Fruit fly (Drosophila melanogaster): ENCODE data around the gene Mps1.

Gene Mps1

DNA sequence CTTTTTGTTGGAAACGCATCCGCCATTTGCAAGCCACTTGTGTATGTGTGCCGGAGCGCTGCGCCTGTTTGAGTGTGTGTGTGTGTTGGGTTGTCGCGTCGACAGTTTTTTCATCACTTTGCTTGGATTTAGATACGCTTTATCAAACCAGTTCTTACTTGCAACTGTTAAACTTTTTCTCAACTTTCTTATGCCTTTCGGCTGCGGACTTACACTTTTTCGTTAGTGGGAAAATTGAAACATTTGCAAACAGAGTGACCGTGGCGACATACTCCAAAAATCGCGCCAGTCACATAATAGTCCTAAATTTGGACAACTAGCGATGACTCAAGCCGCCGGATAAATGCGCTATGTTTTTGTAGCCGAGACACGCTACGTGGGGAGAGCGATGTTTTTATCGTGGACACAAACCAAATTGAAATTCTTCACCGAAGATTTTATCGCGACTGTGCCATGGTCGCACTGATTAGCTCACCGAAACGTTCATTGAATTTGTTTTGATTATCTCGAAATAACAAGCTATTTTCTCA lies 11.2 kb downstream of the Mps1 start, which contains the start of the genes alt and CG7655 (continued):
- no peak for TF ChIP-seq aop (GFP tag; IDR thresholded peaks at IDR 0.05)
- TF ChIP-seq CG14014 (GFP tag; IDR thresholded peaks at IDR 0.05) = no peak
- no peak for TF ChIP-seq CG3838 (GFP tag; optimal IDR thresholded peaks at IDR 0.05)
- no peak for TF ChIP-seq CG7372 (GFP tag; IDR thresholded peaks at IDR 0.05)
- no peak for TF ChIP-seq CG7987 (GFP tag; optimal IDR thresholded peaks at IDR 0.05)
- TF ChIP-seq CG1832 (GFP tag; optimal IDR thresholded peaks at IDR 0.05) = no peak
- peak; percentile 36 for TF ChIP-seq CG2120 (GFP tag; optimal IDR thresholded peaks at IDR 0.05)
- TF ChIP-seq kay (GFP tag; optimal IDR thresholded peaks at IDR 0.05) = peak; percentile 75
- no peak for TF ChIP-seq Abd-B (GFP tag; optimal IDR thresholded peaks at IDR 0.05)
- TF ChIP-seq yki (optimal IDR thresholded peaks at IDR 0.05) = no peak
- no peak for TF ChIP-seq CG5245 (GFP tag; optimal IDR thresholded peaks at IDR 0.05)
- no peak for TF ChIP-seq CG16779 (GFP tag; IDR thresholded peaks at IDR 0.05)
- no peak for TF ChIP-seq D19B (GFP tag; optimal IDR thresholded peaks at IDR 0.05)
- peak; percentile 74 for TF ChIP-seq pros (GFP tag; optimal IDR thresholded peaks at IDR 0.05)
- TF ChIP-seq ci (GFP tag; IDR thresholded peaks at IDR 0.05) = no peak
- TF ChIP-seq CG8924 (tag; optimal IDR thresholded peaks at IDR 0.05) = peak; percentile 66
- TF ChIP-seq ind (GFP tag; optimal IDR thresholded peaks at IDR 0.05) = no peak
- no peak for TF ChIP-seq CG2678 (tag; optimal IDR thresholded peaks at IDR 0.05)
- no peak for TF ChIP-seq CG9727 (GFP tag; optimal IDR thresholded peaks at IDR 0.05)
- peak; percentile 23 for TF ChIP-seq CG12299 (tag; optimal IDR thresholded peaks at IDR 0.05)
- no peak for TF ChIP-seq gcm (GFP tag; optimal IDR thresholded peaks at IDR 0.05)
- peak; percentile 75 for TF ChIP-seq sens (GFP tag)
- TF ChIP-seq CG4360 (GFP tag; IDR thresholded peaks at IDR 0.05) = no peak
- peak; percentile 91 for TF ChIP-seq Med (GFP tag)
- no peak for TF ChIP-seq CG11723 (GFP tag; optimal IDR thresholded peaks at IDR 0.05)
- no peak for TF ChIP-seq slp2 (GFP tag; optimal IDR thresholded peaks at IDR 0.05)
- no peak for TF ChIP-seq Optix (GFP tag; IDR thresholded peaks at IDR 0.05)
- peak; percentile 92 for TF ChIP-seq MESR4 (GFP tag; optimal IDR thresholded peaks at IDR 0.05)
- no peak for TF ChIP-seq CG10654 (GFP tag; optimal IDR thresholded peaks at IDR 0.05)
- TF ChIP-seq CG3726 (GFP tag; IDR thresholded peaks at IDR 0.05) = no peak
- TF ChIP-seq Scr (GFP tag; IDR thresholded peaks at IDR 0.05; ENCODE audit: partially characterized antibody) = no peak
- TF ChIP-seq CG11560 (tag; IDR thresholded peaks at IDR 0.05) = no peak
- TF ChIP-seq Myb (GFP tag; optimal IDR thresholded peaks at IDR 0.05) = peak; percentile 88
- TF ChIP-seq bbx (GFP tag; IDR thresholded peaks at IDR 0.05; ENCODE audit: partially characterized antibody) = no peak
- TF ChIP-seq CG6765 (GFP tag; optimal IDR thresholded peaks at IDR 0.05) = no peak
- TF ChIP-seq nerfin-2 (GFP tag; IDR thresholded peaks at IDR 0.05; ENCODE audit: partially characterized antibody) = no peak
- TF ChIP-seq al (GFP tag; IDR thresholded peaks at IDR 0.05) = no peak
- TF ChIP-seq Hsf (GFP tag; optimal IDR thresholded peaks at IDR 0.05) = no peak
- no peak for TF ChIP-seq Chrac-16 (GFP tag; optimal IDR thresholded peaks at IDR 0.05)
- no peak for TF ChIP-seq cad (GFP tag; optimal IDR thresholded peaks at IDR 0.05)
- TF ChIP-seq CG8944 (GFP tag; optimal IDR thresholded peaks at IDR 0.05) = no peak
- no peak for TF ChIP-seq Asciz (GFP tag; optimal IDR thresholded peaks at IDR 0.05)
- TF ChIP-seq CG15696 (tag; optimal IDR thresholded peaks at IDR 0.05) = no peak
- TF ChIP-seq vfl (GFP tag; optimal IDR thresholded peaks at IDR 0.05) = no peak
- TF ChIP-seq CG18011 (GFP tag; optimal IDR thresholded peaks at IDR 0.05) = no peak
- TF ChIP-seq cwo (GFP tag; optimal IDR thresholded peaks at IDR 0.05) = no peak
- peak; percentile 2 for TF ChIP-seq CG30020 (tag; optimal IDR thresholded peaks at IDR 0.05)
- TF ChIP-seq eyg (GFP tag; optimal IDR thresholded peaks at IDR 0.05) = no peak
- peak; percentile 100 for TF ChIP-seq pzg (GFP tag; optimal IDR thresholded peaks at IDR 0.05)
- no peak for TF ChIP-seq CG14667 (GFP tag; IDR thresholded peaks at IDR 0.05)
- no peak for TF ChIP-seq pnt (GFP tag; optimal IDR thresholded peaks at IDR 0.05)
- peak; percentile 100 for TF ChIP-seq gfzf (GFP tag; optimal IDR thresholded peaks at IDR 0.05)
